Worm (Caenorhabditis elegans) whole organism, L4 larva: ENCODE measurements around the gene Y54G2A.38.
"Not testable (repeated sequence)": the region's sequence is repeated elsewhere in the genome, so short reads cannot be mapped to it uniquely, and the experiment has no call there.

ENCODE experiments used
- R02D3.7 ChIP-seq: fragments of 150-350 bp; sonication (generic microtip); optimal IDR thresholded peaks from 3 replicates; lab custom pipeline; 2014; ENCODE audit warnings: missing biosample characterization, missing genetic modification characterization
- aly-2 ChIP-seq: sonication (generic microtip); optimal IDR thresholded peaks from 2 replicates; lab custom pipeline; 2018; ENCODE audit warnings: missing biosample characterization, missing genetic modification characterization
- ceh-82 ChIP-seq: sonication (generic microtip); optimal IDR thresholded peaks from 2 replicates; lab custom pipeline; 2017; ENCODE audit warnings: missing biosample characterization, missing genetic modification characterization
- egl-27 ChIP-seq: sonication (generic microtip); optimal IDR thresholded peaks from 3 replicates; lab custom pipeline; 2017; ENCODE audit warnings: missing biosample characterization, missing genetic modification reagents, missing genetic modification characterization
- jun-1 ChIP-seq: fragments of 150-350 bp; optimal IDR thresholded peaks from 2 replicates; lab custom pipeline; 2014; ENCODE audit warnings: missing biosample characterization, missing genetic modification reagents, missing genetic modification characterization
- lin-15B ChIP-seq: fragments of 150-350 bp; sonication (generic microtip); optimal IDR thresholded peaks from 3 replicates; lab custom pipeline; 2014; ENCODE audit warnings: missing biosample characterization, missing genetic modification characterization
- mdl-1 ChIP-seq, 2 experiments: fragments of 150-350 bp in 1 of 2; sonication (generic microtip) in 1 of 2; optimal IDR thresholded peaks; 2 replicates each; lab custom pipeline; 2014 to 2017; ENCODE audit warnings: missing biosample characterization in 2 of 2, missing genetic modification characterization in 2 of 2
- nhr-11 ChIP-seq: fragments of 150-350 bp; optimal IDR thresholded peaks from 2 replicates; lab custom pipeline; 2014; ENCODE audit warnings: missing biosample characterization, missing genetic modification characterization
- nhr-237 ChIP-seq: sonication (generic microtip); optimal IDR thresholded peaks from 2 replicates; lab custom pipeline; 2017; ENCODE audit warnings: missing biosample characterization, missing genetic modification characterization
- nhr-76 ChIP-seq: fragments of 150-350 bp; optimal IDR thresholded peaks from 2 replicates; lab custom pipeline; 2014; ENCODE audit warnings: missing biosample characterization, missing genetic modification characterization
- nhr-77 ChIP-seq: fragments of 150-350 bp; optimal IDR thresholded peaks from 2 replicates; lab custom pipeline; 2014; ENCODE audit warnings: missing biosample characterization, missing genetic modification characterization
- snpc-4 ChIP-seq: fragments of 150-350 bp; optimal IDR thresholded peaks from 2 replicates; lab custom pipeline; 2014; ENCODE audit warnings: missing biosample characterization, missing genetic modification characterization
- unc-130 ChIP-seq: sonication (generic microtip); optimal IDR thresholded peaks from 2 replicates; lab custom pipeline; 2016; ENCODE audit warnings: missing genetic modification reagents, missing genetic modification characterization, missing compliant biosample characterization

ce11 chrIV:2788389-2788788, 29.1 kb downstream of the Y54G2A.38 start, which contains the start of gene atln-1:
- TF ChIP-seq nhr-11 (tag; lab: Kevin White, UChicago); ceh-82; nhr-237 (tag; lab: Kevin White, UChicago); jun-1 (tag; lab: Kevin White, UChicago); mdl-1 (tag; optimal IDR thresholded peaks at IDR 0.05; lab: Kevin White, UChicago); snpc-4 (tag; lab: Kevin White, UChicago); R02D3.7 (tag; lab: Kevin White, UChicago); aly-2 (tag; lab: Kevin White, UChicago); nhr-76; lin-15B (tag; lab: Kevin White, UChicago); egl-27 (tag; lab: Kevin White, UChicago); nhr-77 (tag; lab: Kevin White, UChicago); unc-130 (GFP tag; lab: Kevin White, UChicago): not testable (repeated sequence)
